Fruit fly (Drosophila melanogaster) whole organism, embryonic: ENCODE results near the gene Ppat-Dpck.
A peak's percentile ranks its signal among the peaks of the same experiment; 100 is the strongest.

ENCODE experiments used
- Ada2b ChIP-seq: fragments of 200-800 bp; sonication (Bioruptor generic); IDR thresholded peaks from 2 replicates; pipeline ENCODE4 v1.3.6; 2022; ENCODE audit warnings: missing biosample characterization, missing genetic modification characterization
- Antp ChIP-seq: fragments of 200-800 bp; sonication (Bioruptor generic); optimal IDR thresholded peaks from 3 replicates; lab custom pipeline; 2016; ENCODE audit warnings: missing biosample characterization, missing genetic modification characterization
- CG10321 ChIP-seq: fragments of 200-800 bp; sonication (Bioruptor generic); IDR thresholded peaks from 2 replicates; pipeline ENCODE4 v1.3.6; 2022; ENCODE audit warnings: missing biosample characterization, missing genetic modification characterization
- CG10543 ChIP-seq: fragments of 200-800 bp; sonication (Bioruptor generic); optimal IDR thresholded peaks from 3 replicates; lab custom pipeline; 2017; ENCODE audit warnings: missing biosample characterization, mild to moderate bottlenecking, missing genetic modification characterization, moderate library complexity
- CG11247 ChIP-seq: fragments of 200-800 bp; sonication (Bioruptor generic); IDR thresholded peaks from 2 replicates; pipeline ENCODE4 v1.3.6; 2022; ENCODE audit warnings: missing biosample characterization, missing genetic modification characterization
- CG11398 ChIP-seq: fragments of 200-800 bp; sonication (Bioruptor generic); optimal IDR thresholded peaks from 2 replicates; lab custom pipeline; 2016; ENCODE audit warnings: missing biosample characterization, missing genetic modification characterization
- CG11504 ChIP-seq: fragments of 200-800 bp; sonication (Bioruptor generic); optimal IDR thresholded peaks from 3 replicates; lab custom pipeline; 2019; ENCODE audit warnings: missing biosample characterization, mild to moderate bottlenecking, missing genetic modification characterization, moderate library complexity
- CG12155 ChIP-seq: fragments of 200-800 bp; sonication (Bioruptor generic); optimal IDR thresholded peaks from 3 replicates; lab custom pipeline; 2016; ENCODE audit warnings: missing biosample characterization, missing genetic modification characterization
- CG13775 ChIP-seq: fragments of 200-800 bp; sonication (Bioruptor generic); optimal IDR thresholded peaks from 3 replicates; lab custom pipeline; 2017; ENCODE audit warnings: missing biosample characterization, mild to moderate bottlenecking, missing genetic modification characterization
- CG14860 ChIP-seq: fragments of 200-800 bp; sonication (Bioruptor generic); IDR thresholded peaks from 3 replicates; pipeline ENCODE4 v1.3.6; 2022; ENCODE audit warnings: missing biosample characterization, missing genetic modification characterization; ENCODE audit not compliant: partially characterized antibody
- CG15514 ChIP-seq: fragments of 200-800 bp; sonication (Bioruptor generic); optimal IDR thresholded peaks from 3 replicates; lab custom pipeline; 2017; ENCODE audit warnings: missing biosample characterization, missing genetic modification characterization, mild to moderate bottlenecking, moderate library complexity, missing genetic modification reagents
- CG1603 ChIP-seq: fragments of 200-800 bp; sonication (Bioruptor generic); optimal IDR thresholded peaks from 2 replicates; lab custom pipeline; 2019; ENCODE audit warnings: missing biosample characterization, mild to moderate bottlenecking, missing genetic modification characterization, moderate library complexity
- CG16815 ChIP-seq: fragments of 200-800 bp; sonication (Bioruptor generic); optimal IDR thresholded peaks from 3 replicates; lab custom pipeline; 2017; ENCODE audit warnings: missing biosample characterization, mild to moderate bottlenecking, missing genetic modification characterization
- CG1832 ChIP-seq: fragments of 200-800 bp; sonication (Bioruptor generic); optimal IDR thresholded peaks from 2 replicates; lab custom pipeline; 2017; ENCODE audit warnings: missing biosample characterization, mild to moderate bottlenecking, missing genetic modification characterization, inconsistent platforms
- CG2678 ChIP-seq: fragments of 200-800 bp; sonication (Bioruptor generic); optimal IDR thresholded peaks from 3 replicates; lab custom pipeline; 2019; ENCODE audit warnings: missing biosample characterization, mild to moderate bottlenecking, missing genetic modification characterization, moderate library complexity
- CG31224 ChIP-seq: fragments of 200-800 bp; sonication (Bioruptor generic); IDR thresholded peaks from 2 replicates; pipeline ENCODE4 v1.3.6; 2022; ENCODE audit warnings: missing biosample characterization, missing genetic modification characterization
- CG4360 ChIP-seq: fragments of 200-800 bp; sonication (Bioruptor generic); IDR thresholded peaks from 2 replicates; pipeline ENCODE4 v1.3.6; 2022; ENCODE audit warnings: missing biosample characterization, missing genetic modification characterization
- CG6813 ChIP-seq: fragments of 200-800 bp; sonication (Bioruptor generic); optimal IDR thresholded peaks from 2 replicates; lab custom pipeline; 2017; ENCODE audit warnings: missing biosample characterization, missing genetic modification characterization, mild to moderate bottlenecking, moderate library complexity, missing genetic modification reagents
- CG8388 ChIP-seq: fragments of 200-800 bp; sonication (Bioruptor generic); optimal IDR thresholded peaks from 2 replicates; lab custom pipeline; 2019; ENCODE audit warnings: missing biosample characterization, mild to moderate bottlenecking, missing genetic modification characterization, moderate library complexity
- CG8924 ChIP-seq: fragments of 200-800 bp; optimal IDR thresholded peaks from 3 replicates; lab custom pipeline; 2019; ENCODE audit warnings: missing biosample characterization, mild to moderate bottlenecking, missing genetic modification characterization, moderate library complexity
- CG9609 ChIP-seq: fragments of 200-800 bp; sonication (Bioruptor generic); optimal IDR thresholded peaks from 3 replicates; lab custom pipeline; 2016; ENCODE audit warnings: missing biosample characterization, missing genetic modification characterization
- D19B ChIP-seq: fragments of 200-800 bp; sonication (Bioruptor generic); optimal IDR thresholded peaks from 2 replicates; lab custom pipeline; 2017; ENCODE audit warnings: missing biosample characterization, mild to moderate bottlenecking, missing genetic modification characterization
- E2f1 ChIP-seq: fragments of 200-800 bp; sonication (Bioruptor generic); IDR thresholded peaks from 2 replicates; pipeline ENCODE4 v1.3.6; 2022; ENCODE audit warnings: missing biosample characterization, missing genetic modification characterization
- Gsc ChIP-seq: fragments of 200-800 bp; sonication (Bioruptor generic); IDR thresholded peaks from 2 replicates; pipeline ENCODE4 v1.3.6; 2022; ENCODE audit warnings: missing biosample characterization, missing genetic modification characterization
- HmgZ ChIP-seq: fragments of 200-800 bp; sonication (Bioruptor generic); optimal IDR thresholded peaks from 2 replicates; lab custom pipeline; 2018; ENCODE audit warnings: missing biosample characterization, mild to moderate bottlenecking, missing genetic modification characterization
- MBD-R2 ChIP-seq: fragments of 200-800 bp; sonication (Bioruptor generic); IDR thresholded peaks from 2 replicates; pipeline ENCODE4 v1.3.6; 2022; ENCODE audit warnings: missing biosample characterization, missing genetic modification characterization
- NC2α ChIP-seq: fragments of 200-800 bp; sonication (Bioruptor generic); optimal IDR thresholded peaks from 2 replicates; lab custom pipeline; 2016; ENCODE audit warnings: missing biosample characterization, missing genetic modification characterization
- NC2β ChIP-seq: fragments of 200-800 bp; sonication (Bioruptor generic); optimal IDR thresholded peaks from 2 replicates; lab custom pipeline; 2016; ENCODE audit warnings: missing biosample characterization, missing genetic modification characterization
- NFAT ChIP-seq: fragments of 200-800 bp; sonication (Bioruptor generic); IDR thresholded peaks from 2 replicates; pipeline ENCODE4 v1.3.6; 2022; ENCODE audit warnings: missing biosample characterization, missing genetic modification characterization
- Sin3A ChIP-seq: fragments of >200 bp; optimal IDR thresholded peaks from 2 replicates; lab custom pipeline; 2018
- Sox100B ChIP-seq: fragments of 200-800 bp; sonication (Bioruptor generic); optimal IDR thresholded peaks from 3 replicates; lab custom pipeline; 2018; ENCODE audit warnings: missing biosample characterization, mild to moderate bottlenecking, missing genetic modification characterization
- TFAM ChIP-seq: fragments of 200-800 bp; sonication (Bioruptor generic); optimal IDR thresholded peaks from 2 replicates; lab custom pipeline; 2017; ENCODE audit warnings: missing biosample characterization, missing genetic modification characterization, inconsistent platforms
- Xbp1 ChIP-seq: fragments of 200-800 bp; sonication (Bioruptor generic); optimal IDR thresholded peaks from 3 replicates; lab custom pipeline; 2016; ENCODE audit warnings: missing biosample characterization, mild to moderate bottlenecking, missing genetic modification characterization
- cas ChIP-seq: fragments of 200-800 bp; sonication (Bioruptor generic); IDR thresholded peaks from 2 replicates; pipeline ENCODE4 v1.3.6; 2022; ENCODE audit warnings: missing biosample characterization, missing genetic modification characterization
- crp ChIP-seq, 2 experiments: fragments of 200-800 bp; sonication (Bioruptor generic); optimal IDR thresholded peaks; 2 replicates in 1 of 2; 3 replicates in 1 of 2; lab custom pipeline; 2017; ENCODE audit warnings: missing biosample characterization in 2 of 2, missing genetic modification characterization in 2 of 2, mild to moderate bottlenecking in 1 of 2, moderate library complexity in 1 of 2
- ems ChIP-seq: fragments of 200-800 bp; sonication (Bioruptor generic); optimal IDR thresholded peaks from 3 replicates; lab custom pipeline; 2016; ENCODE audit warnings: missing biosample characterization, missing genetic modification characterization
- ewg ChIP-seq: fragments of 200-800 bp; sonication (Bioruptor generic); optimal IDR thresholded peaks from 3 replicates; lab custom pipeline; 2017; ENCODE audit warnings: mild to moderate bottlenecking, missing biosample characterization, missing genetic modification reagents, missing genetic modification characterization
- eyg ChIP-seq: fragments of 200-800 bp; sonication (Bioruptor generic); optimal IDR thresholded peaks from 3 replicates; lab custom pipeline; 2016; ENCODE audit warnings: missing biosample characterization, missing genetic modification characterization
- fd64A ChIP-seq: fragments of 200-800 bp; sonication (Bioruptor generic); optimal IDR thresholded peaks from 3 replicates; lab custom pipeline; 2018; ENCODE audit warnings: missing biosample characterization, mild to moderate bottlenecking, missing genetic modification characterization
- lmd ChIP-seq: fragments of 200-800 bp; sonication (Bioruptor generic); IDR thresholded peaks from 2 replicates; pipeline ENCODE4 v1.3.6; 2022; ENCODE audit warnings: missing biosample characterization, missing genetic modification characterization
- nmo ChIP-seq: fragments of 200-800 bp; sonication (Bioruptor generic); optimal IDR thresholded peaks from 2 replicates; lab custom pipeline; 2018; ENCODE audit warnings: missing biosample characterization, mild to moderate bottlenecking, missing genetic modification characterization, moderate library complexity
- pzg ChIP-seq: fragments of 200-800 bp; sonication (Bioruptor generic); optimal IDR thresholded peaks from 3 replicates; lab custom pipeline; 2018; ENCODE audit warnings: missing biosample characterization, mild to moderate bottlenecking, missing genetic modification characterization, moderate library complexity
- scrt ChIP-seq: fragments of 200-800 bp; sonication (Bioruptor generic); optimal IDR thresholded peaks from 2 replicates; lab custom pipeline; 2018; ENCODE audit warnings: missing biosample characterization, mild to moderate bottlenecking, missing genetic modification characterization, moderate library complexity
- sens ChIP-seq: fragments of 200-800 bp; sonication (Bioruptor generic); peaks from one replicate; lab custom pipeline; 2016; ENCODE audit warnings: missing biosample characterization, missing genetic modification characterization
- seq ChIP-seq: fragments of 200-800 bp; sonication (Bioruptor generic); IDR thresholded peaks from 2 replicates; pipeline ENCODE4 v1.3.6; 2022; ENCODE audit warnings: missing biosample characterization, missing genetic modification characterization
- tll ChIP-seq, 2 experiments: fragments of 200-800 bp in 1 of 2; fragments of >200 bp in 1 of 2; sonication (Bioruptor generic) in 1 of 2; optimal IDR thresholded peaks; 2 replicates each; lab custom pipeline; 2017 to 2019; ENCODE audit warnings: missing biosample characterization in 2 of 2, missing genetic modification characterization in 2 of 2, mild to moderate bottlenecking in 1 of 2, moderate library complexity in 1 of 2
- tup ChIP-seq: fragments of 200-800 bp; sonication (Bioruptor generic); optimal IDR thresholded peaks from 2 replicates; lab custom pipeline; 2016; ENCODE audit warnings: missing biosample characterization, mild to moderate bottlenecking, missing genetic modification characterization, moderate library complexity
- wek ChIP-seq: fragments of 200-800 bp; sonication (Bioruptor generic); optimal IDR thresholded peaks from 3 replicates; lab custom pipeline; 2018; ENCODE audit warnings: missing biosample characterization, mild to moderate bottlenecking, missing genetic modification characterization, moderate library complexity
- wor ChIP-seq: fragments of 200-800 bp; sonication (Bioruptor generic); IDR thresholded peaks from 2 replicates; pipeline ENCODE4 v1.3.6; 2022; ENCODE audit warnings: missing biosample characterization, missing genetic modification characterization
- yki ChIP-seq: fragments of >200 bp; optimal IDR thresholded peaks from 3 replicates; lab custom pipeline; 2018
- z ChIP-seq: fragments of 200-800 bp; sonication (Bioruptor generic); IDR thresholded peaks from 3 replicates; pipeline ENCODE4 v1.3.6; 2022; ENCODE audit warnings: missing biosample characterization, missing genetic modification characterization

Gene Ppat-Dpck

DNA sequence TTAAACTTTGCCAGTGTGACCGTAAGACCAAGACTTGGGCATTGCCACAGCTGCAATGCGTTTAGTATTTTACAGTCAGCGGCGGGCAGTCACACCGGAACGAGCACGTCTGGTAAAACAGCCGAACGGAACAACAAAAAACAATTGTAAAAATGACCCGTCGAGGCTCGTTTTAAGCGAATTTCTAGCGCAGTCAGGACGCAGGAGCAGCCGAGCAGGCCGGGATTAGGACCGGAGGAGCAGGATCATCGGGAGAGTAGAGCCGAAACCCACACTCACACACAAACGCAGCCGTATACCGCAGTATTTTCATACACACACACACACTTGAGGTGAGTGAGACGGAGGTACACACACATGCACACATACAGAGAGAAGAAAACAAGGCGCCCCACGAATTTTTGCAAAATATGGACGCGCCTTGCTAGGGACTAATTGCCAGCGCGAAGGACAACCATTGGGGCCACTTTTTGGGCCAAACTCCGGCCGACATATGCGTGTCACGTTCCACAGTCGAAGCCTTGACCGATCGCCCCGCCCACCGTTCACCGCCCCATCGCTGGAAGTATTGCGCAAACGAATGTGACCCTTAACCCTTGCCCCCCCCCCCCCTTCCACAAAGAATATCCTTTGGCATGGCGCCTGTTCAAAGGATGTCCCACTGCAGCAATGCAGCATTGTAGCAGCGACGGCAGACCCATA is 15.5 kb downstream of the Ppat-Dpck start, which contains the start of gene Usp47 (continued):
- TF ChIP-seq eyg (no peak), Ada2b (no peak), lmd (GFP tag; lab: Robert Waterston, UW) (no peak), fd64A (GFP tag; lab: Kevin White, UChicago) (no peak), tup (GFP tag; lab: Kevin White, UChicago) (no peak), ewg (GFP tag; lab: Kevin White, UChicago) (no peak), nmo (GFP tag; lab: Kevin White, UChicago) (peak; percentile 0), TFAM (GFP tag; lab: Kevin White, UChicago) (no peak), CG31224 (GFP tag; lab: Robert Waterston, UW) (no peak), CG9609 (GFP tag; lab: Kevin White, UChicago) (no peak), CG11504 (tag; lab: Kevin White, UChicago) (no peak), wor (no peak), CG10321 (GFP tag; lab: Robert Waterston, UW) (no peak), CG15514 (GFP tag; lab: Kevin White, UChicago) (peak; percentile 23), CG8388 (GFP tag; lab: Kevin White, UChicago) (no peak), CG4360 (GFP tag; lab: Robert Waterston, UW) (peak; percentile 44), yki (lab: Kevin White, UChicago) (no peak), tll (GFP tag; optimal IDR thresholded peaks at IDR 0.05; lab: Kevin White, UChicago) (no peak), CG8924 (tag; lab: Kevin White, UChicago) (peak; percentile 11), CG10543 (GFP tag; lab: Kevin White, UChicago) (peak; percentile 21), CG1832 (GFP tag; lab: Kevin White, UChicago) (no peak), HmgZ (tag; lab: Kevin White, UChicago) (peak; percentile 62), scrt (GFP tag; lab: Kevin White, UChicago) (no peak), CG11247 (GFP tag; lab: Robert Waterston, UW) (no peak), sens (GFP tag; lab: Kevin White, UChicago) (no peak), seq (GFP tag; lab: Robert Waterston, UW) (0 out of 2 replicates have a peak, but pooled peaks have one; percentile 17), Sox100B (GFP tag; lab: Kevin White, UChicago) (no peak), NC2α (no peak), CG16815 (no peak), CG13775 (GFP tag; lab: Kevin White, UChicago) (no peak), MBD-R2 (peak; percentile 58), CG14860 (GFP tag; lab: Robert Waterston, UW) (no peak), CG12155 (GFP tag; lab: Kevin White, UChicago) (no peak), crp (GFP tag; optimal IDR thresholded peaks at IDR 0.05; lab: Kevin White, UChicago) (peak in 1 of 2 experiments; percentile 29), Xbp1 (no peak), NFAT (GFP tag; lab: Robert Waterston, UW) (no peak), NC2β (GFP tag; lab: Kevin White, UChicago) (peak; percentile 34), Sin3A (lab: Kevin White, UChicago) (peak; percentile 26), D19B (GFP tag; lab: Kevin White, UChicago) (no peak), CG1603 (no peak), cas (GFP tag; lab: Robert Waterston, UW) (no peak), Gsc (GFP tag; lab: Robert Waterston, UW) (no peak), Antp (GFP tag; lab: Kevin White, UChicago) (no peak), ems (GFP tag; lab: Kevin White, UChicago) (no peak), E2f1 (no peak), CG6813 (GFP tag; lab: Kevin White, UChicago) (no peak), CG11398 (no peak), pzg (peak; percentile 83), wek (GFP tag; lab: Kevin White, UChicago) (no peak), z (GFP tag; lab: Robert Waterston, UW) (no peak), CG2678 (tag; lab: Kevin White, UChicago) (no peak)
